Worm (Caenorhabditis elegans) whole organism, midembryonic: ENCODE results near the gene srx-114.

Experiments used
- T22C8.4 ChIP-seq: fragments of 200-800 bp; sonication (Bioruptor generic); IDR thresholded peaks from 2 replicates; pipeline ENCODE4 v1.3.6; 2022; ENCODE audit warnings: missing genetic modification characterization, missing compliant biosample characterization
- flt-1 ChIP-seq: fragments of 200-800 bp; sonication (Bioruptor generic); IDR thresholded peaks from 2 replicates; pipeline ENCODE4 v1.3.6; 2022; ENCODE audit warnings: missing genetic modification characterization, missing compliant biosample characterization
- tab-1 ChIP-seq: fragments of 200-800 bp; sonication (Bioruptor generic); IDR thresholded peaks from 2 replicates; pipeline ENCODE4 v1.3.6; 2022; ENCODE audit warnings: missing genetic modification characterization, missing compliant biosample characterization

DNA sequence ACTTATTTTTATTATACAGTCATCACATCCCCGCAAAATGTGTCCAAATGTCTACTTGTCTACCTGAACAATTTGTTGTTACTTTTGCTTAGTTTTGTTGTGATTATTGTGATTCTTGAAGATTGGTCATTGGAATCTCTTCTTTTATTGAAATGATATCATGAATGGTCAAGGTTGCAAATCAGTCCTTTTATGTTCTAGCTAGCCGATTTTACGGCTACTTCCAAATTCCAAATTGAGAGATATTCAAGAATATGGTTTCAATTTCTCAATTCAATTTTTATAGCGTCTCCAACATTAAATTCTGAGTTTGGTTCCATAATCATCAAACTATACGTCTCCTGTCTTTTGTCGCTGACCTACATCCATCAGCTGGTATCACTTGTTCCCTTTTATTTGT, 18.3 kb upstream of the srx-114 start:
- TF ChIP-seq flt-1 (GFP tag; lab: Robert Waterston, UW) (no peak), T22C8.4 (GFP tag; lab: Robert Waterston, UW) (no peak), tab-1 (no peak)
